Fruit fly (Drosophila melanogaster) whole organism, embryonic: ENCODE results near the gene RhoBTB.

Experiments used
- B-H1 ChIP-seq: fragments of 200-800 bp; sonication (Bioruptor generic); IDR thresholded peaks from 3 replicates; pipeline ENCODE4 v1.3.6; 2022; ENCODE audit warnings: missing biosample characterization, missing genetic modification characterization
- C15 ChIP-seq: fragments of 200-800 bp; sonication (Bioruptor generic); IDR thresholded peaks from 3 replicates; pipeline ENCODE4 v1.3.6; 2022; ENCODE audit warnings: missing biosample characterization, missing genetic modification characterization
- CG10267 ChIP-seq: fragments of 200-800 bp; sonication (Bioruptor generic); optimal IDR thresholded peaks from 2 replicates; lab custom pipeline; 2018; ENCODE audit warnings: missing biosample characterization, mild to moderate bottlenecking, missing genetic modification characterization, moderate library complexity
- CG12299 ChIP-seq: fragments of 200-800 bp; sonication (Bioruptor generic); optimal IDR thresholded peaks from 2 replicates; lab custom pipeline; 2018; ENCODE audit warnings: missing biosample characterization, mild to moderate bottlenecking, missing genetic modification characterization
- CG12942 ChIP-seq: fragments of 200-800 bp; sonication (Bioruptor generic); optimal IDR thresholded peaks from 3 replicates; lab custom pipeline; 2016; ENCODE audit warnings: missing biosample characterization, missing genetic modification characterization
- CG13424 ChIP-seq: fragments of 200-800 bp; sonication (Bioruptor generic); optimal IDR thresholded peaks from 2 replicates; lab custom pipeline; 2019; ENCODE audit warnings: missing biosample characterization, mild to moderate bottlenecking, missing genetic modification characterization, moderate library complexity
- CG13624 ChIP-seq: fragments of 200-800 bp; sonication (Bioruptor generic); optimal IDR thresholded peaks from 2 replicates; lab custom pipeline; 2016; ENCODE audit warnings: missing biosample characterization, missing genetic modification characterization
- CG1603 ChIP-seq: fragments of 200-800 bp; sonication (Bioruptor generic); optimal IDR thresholded peaks from 2 replicates; lab custom pipeline; 2019; ENCODE audit warnings: missing biosample characterization, mild to moderate bottlenecking, missing genetic modification characterization, moderate library complexity
- CG17802 ChIP-seq: fragments of 200-800 bp; sonication (Bioruptor generic); optimal IDR thresholded peaks from 2 replicates; lab custom pipeline; 2018; ENCODE audit warnings: missing biosample characterization, mild to moderate bottlenecking, missing genetic modification characterization, moderate library complexity
- CG17829 ChIP-seq: fragments of 200-800 bp; optimal IDR thresholded peaks from 2 replicates; lab custom pipeline; 2019; ENCODE audit warnings: missing biosample characterization, mild to moderate bottlenecking, missing genetic modification characterization, moderate library complexity
- CG18262 ChIP-seq: fragments of 200-800 bp; optimal IDR thresholded peaks from 3 replicates; lab custom pipeline; 2019; ENCODE audit warnings: missing biosample characterization, mild to moderate bottlenecking, missing genetic modification characterization, moderate library complexity
- CG18764 ChIP-seq: fragments of 200-800 bp; sonication (Bioruptor generic); optimal IDR thresholded peaks from 3 replicates; lab custom pipeline; 2016; ENCODE audit warnings: missing biosample characterization, missing genetic modification characterization
- CG2129 ChIP-seq: fragments of 200-800 bp; sonication (Bioruptor generic); IDR thresholded peaks from 2 replicates; pipeline ENCODE4 v1.3.6; 2022; ENCODE audit warnings: missing biosample characterization, missing genetic modification characterization; ENCODE audit not compliant: partially characterized antibody
- CG34224 ChIP-seq: fragments of 200-800 bp; sonication (Bioruptor generic); IDR thresholded peaks from 3 replicates; pipeline ENCODE4 v1.3.6; 2022; ENCODE audit warnings: missing biosample characterization, missing genetic modification characterization; ENCODE audit not compliant: partially characterized antibody
- CG4730 ChIP-seq: fragments of 200-800 bp; sonication (Bioruptor generic); IDR thresholded peaks from 2 replicates; pipeline ENCODE4 v1.3.6; 2022; ENCODE audit warnings: missing biosample characterization, missing genetic modification characterization
- CG4820 ChIP-seq: fragments of 200-800 bp; sonication (Bioruptor generic); optimal IDR thresholded peaks from 3 replicates; lab custom pipeline; 2016; ENCODE audit warnings: missing biosample characterization, missing genetic modification characterization
- CG6254 ChIP-seq: fragments of 200-800 bp; sonication (Bioruptor generic); optimal IDR thresholded peaks from 3 replicates; lab custom pipeline; 2017; ENCODE audit warnings: mild to moderate bottlenecking, missing biosample characterization, missing genetic modification reagents, missing genetic modification characterization
- CG6654 ChIP-seq: fragments of 200-800 bp; sonication (Bioruptor generic); optimal IDR thresholded peaks from 2 replicates; lab custom pipeline; 2017; ENCODE audit warnings: missing biosample characterization, mild to moderate bottlenecking, missing genetic modification characterization
- CG6791 ChIP-seq: fragments of 200-800 bp; sonication (Bioruptor generic); IDR thresholded peaks from 3 replicates; pipeline ENCODE4 v1.3.6; 2022; ENCODE audit warnings: missing biosample characterization, missing genetic modification characterization; ENCODE audit not compliant: partially characterized antibody
- Camta ChIP-seq: fragments of 200-800 bp; sonication (Bioruptor generic); optimal IDR thresholded peaks from 2 replicates; lab custom pipeline; 2016; ENCODE audit warnings: missing biosample characterization, missing genetic modification characterization
- Dp ChIP-seq: fragments of 200-800 bp; sonication (Bioruptor generic); optimal IDR thresholded peaks from 2 replicates; lab custom pipeline; 2018; ENCODE audit warnings: missing biosample characterization, mild to moderate bottlenecking, missing genetic modification characterization, moderate library complexity
- Fer2 ChIP-seq: fragments of 200-800 bp; sonication (Bioruptor generic); optimal IDR thresholded peaks from 2 replicates; lab custom pipeline; 2018; ENCODE audit warnings: missing biosample characterization, mild to moderate bottlenecking, missing genetic modification characterization, moderate library complexity
- Gsc ChIP-seq: fragments of 200-800 bp; sonication (Bioruptor generic); IDR thresholded peaks from 2 replicates; pipeline ENCODE4 v1.3.6; 2022; ENCODE audit warnings: missing biosample characterization, missing genetic modification characterization
- Hey ChIP-seq: fragments of 200-800 bp; sonication (Bioruptor generic); optimal IDR thresholded peaks from 3 replicates; lab custom pipeline; 2018; ENCODE audit warnings: missing biosample characterization, mild to moderate bottlenecking, missing genetic modification characterization
- Hmx ChIP-seq: fragments of 200-800 bp; sonication (Bioruptor generic); optimal IDR thresholded peaks from 2 replicates; lab custom pipeline; 2016; ENCODE audit warnings: missing biosample characterization, missing genetic modification characterization
- NK7.1 ChIP-seq: fragments of 200-800 bp; sonication (Bioruptor generic); optimal IDR thresholded peaks from 3 replicates; lab custom pipeline; 2016; ENCODE audit warnings: missing biosample characterization, missing genetic modification characterization
- Poxn ChIP-seq: fragments of 200-800 bp; sonication (Bioruptor generic); IDR thresholded peaks from 2 replicates; pipeline ENCODE4 v1.3.6; 2022; ENCODE audit warnings: missing biosample characterization, missing genetic modification characterization
- Ravus ChIP-seq: fragments of 200-800 bp; sonication (Bioruptor generic); IDR thresholded peaks from 2 replicates; pipeline ENCODE4 v1.3.6; 2022; ENCODE audit warnings: missing biosample characterization, missing genetic modification characterization
- Stat92E ChIP-seq, 3 experiments: fragments of >200 bp in 2 of 3; fragments of 200-800 bp in 1 of 3; sonication (Bioruptor generic) in 1 of 3; optimal IDR thresholded peaks; 2 replicates each; lab custom pipeline; 2017 to 2019; ENCODE audit warnings: missing biosample characterization in 3 of 3, missing genetic modification characterization in 3 of 3, mild to moderate bottlenecking in 1 of 3, moderate library complexity in 1 of 3
- Usf ChIP-seq: fragments of 200-800 bp; sonication (Bioruptor generic); optimal IDR thresholded peaks from 2 replicates; lab custom pipeline; 2017; ENCODE audit warnings: missing genotype, missing biosample characterization, missing genetic modification characterization
- Xrp1 ChIP-seq: fragments of 200-800 bp; sonication (Bioruptor generic); IDR thresholded peaks from 2 replicates; pipeline ENCODE4 v1.3.6; 2022; ENCODE audit warnings: missing biosample characterization, missing genetic modification characterization
- amos ChIP-seq: fragments of 200-800 bp; sonication (Bioruptor generic); IDR thresholded peaks from 2 replicates; pipeline ENCODE4 v1.3.6; 2022; ENCODE audit warnings: missing biosample characterization, missing genetic modification characterization; ENCODE audit not compliant: partially characterized antibody
- ara ChIP-seq: fragments of 200-800 bp; sonication (Bioruptor generic); IDR thresholded peaks from 2 replicates; pipeline ENCODE4 v1.3.6; 2022; ENCODE audit warnings: missing biosample characterization, missing genetic modification characterization
- bowl ChIP-seq: fragments of 200-800 bp; sonication (Bioruptor generic); IDR thresholded peaks from 2 replicates; pipeline ENCODE4 v1.3.6; 2022; ENCODE audit warnings: missing biosample characterization, missing genetic modification characterization
- caup ChIP-seq: fragments of 200-800 bp; sonication (Bioruptor generic); optimal IDR thresholded peaks from 3 replicates; lab custom pipeline; 2017; ENCODE audit warnings: missing biosample characterization, mild to moderate bottlenecking, missing genetic modification characterization, moderate library complexity; ENCODE audit not compliant: severe bottlenecking
- corto ChIP-seq: fragments of 200-800 bp; sonication (Bioruptor generic); optimal IDR thresholded peaks from 2 replicates; lab custom pipeline; 2016; ENCODE audit warnings: missing biosample characterization, mild to moderate bottlenecking, missing genetic modification characterization, moderate library complexity
- ewg ChIP-seq: fragments of 200-800 bp; sonication (Bioruptor generic); optimal IDR thresholded peaks from 3 replicates; lab custom pipeline; 2017; ENCODE audit warnings: mild to moderate bottlenecking, missing biosample characterization, missing genetic modification reagents, missing genetic modification characterization
- gfzf ChIP-seq: fragments of 200-800 bp; sonication (Bioruptor generic); optimal IDR thresholded peaks from 2 replicates; lab custom pipeline; 2016; ENCODE audit warnings: missing biosample characterization, mild to moderate bottlenecking, missing genetic modification characterization, moderate library complexity
- gt ChIP-seq: fragments of 200-800 bp; sonication (Bioruptor generic); IDR thresholded peaks from 2 replicates; pipeline ENCODE4 v1.3.6; 2022; ENCODE audit warnings: missing biosample characterization, missing genetic modification characterization
- h ChIP-seq: fragments of >200 bp; optimal IDR thresholded peaks from 2 replicates; lab custom pipeline; 2017
- luna ChIP-seq: fragments of 200-800 bp; sonication (Bioruptor generic); optimal IDR thresholded peaks from 2 replicates; lab custom pipeline; 2016; ENCODE audit warnings: missing biosample characterization, missing genetic modification characterization
- nau ChIP-seq: fragments of 200-800 bp; sonication (Bioruptor generic); optimal IDR thresholded peaks from 3 replicates; lab custom pipeline; 2017; ENCODE audit warnings: missing biosample characterization, mild to moderate bottlenecking, missing genetic modification characterization, missing genetic modification reagents
- nom ChIP-seq: fragments of 200-800 bp; sonication (Bioruptor generic); optimal IDR thresholded peaks from 2 replicates; lab custom pipeline; 2017; ENCODE audit warnings: missing biosample characterization, missing genetic modification characterization, mild to moderate bottlenecking, moderate library complexity, missing genetic modification reagents
- peb ChIP-seq: fragments of 200-800 bp; sonication (Bioruptor generic); IDR thresholded peaks from 2 replicates; pipeline ENCODE4 v1.3.6; 2022; ENCODE audit warnings: missing biosample characterization, missing genetic modification characterization
- sc ChIP-seq, 3 experiments: fragments of >200 bp in 2 of 3; fragments of 200-800 bp in 1 of 3; sonication (Bioruptor generic) in 1 of 3; optimal IDR thresholded peaks; 2 replicates in 2 of 3; 3 replicates in 1 of 3; lab custom pipeline; 2017; ENCODE audit warnings: mild to moderate bottlenecking in 1 of 3, missing biosample characterization in 1 of 3, missing genetic modification characterization in 1 of 3, missing genetic modification reagents in 1 of 3
- stc ChIP-seq: fragments of 200-800 bp; sonication (Bioruptor generic); IDR thresholded peaks from 2 replicates; pipeline ENCODE4 v1.3.6; 2022; ENCODE audit warnings: missing biosample characterization, missing genetic modification characterization
- tin ChIP-seq: fragments of 200-800 bp; sonication (Bioruptor generic); optimal IDR thresholded peaks from 3 replicates; lab custom pipeline; 2016; ENCODE audit warnings: missing biosample characterization, missing genetic modification characterization
- tx ChIP-seq: fragments of 200-800 bp; sonication (Bioruptor generic); optimal IDR thresholded peaks from 2 replicates; lab custom pipeline; 2016; ENCODE audit warnings: missing biosample characterization, missing genetic modification characterization

Gene RhoBTB

dm6 chr3L:20384086-20384810, 8.2 kb downstream of the RhoBTB start, which contains the start of the genes CG5498 and fbl (continued):
- no peak for TF ChIP-seq nau (GFP tag; lab: Kevin White, UChicago)
- TF ChIP-seq sc (optimal IDR thresholded peaks at IDR 0.05; lab: Kevin White, UChicago) = no peak
- no peak for TF ChIP-seq sc (GFP tag; optimal IDR thresholded peaks at IDR 0.05; lab: Kevin White, UChicago)
- TF ChIP-seq amos (GFP tag; lab: Robert Waterston, UW) = no peak; the same call in 1 of the 2 replicates
- TF ChIP-seq CG4730 (GFP tag; lab: Robert Waterston, UW) = no peak
- TF ChIP-seq ara (GFP tag; lab: Robert Waterston, UW) = 0 out of 2 replicates have a peak, but pooled peaks have one; percentile 4
- TF ChIP-seq gt (GFP tag; lab: Robert Waterston, UW) = no peak
- no peak; the same call in 2 of the 3 replicates for TF ChIP-seq CG6791 (GFP tag; lab: Robert Waterston, UW)
- TF ChIP-seq Ravus (GFP tag; lab: Robert Waterston, UW) = no peak
- no peak for TF ChIP-seq NK7.1 (GFP tag; lab: Kevin White, UChicago)
- TF ChIP-seq CG12299 (tag; lab: Kevin White, UChicago) = no peak
- TF ChIP-seq CG6654 (GFP tag; lab: Kevin White, UChicago) = no peak
- no peak for TF ChIP-seq Hey (tag; lab: Kevin White, UChicago)
- peak; percentile 39 for TF ChIP-seq CG18764 (GFP tag; lab: Kevin White, UChicago)
- peak; percentile 54; the same call in 1 of the 2 replicates for TF ChIP-seq Xrp1 (GFP tag; lab: Robert Waterston, UW)
- TF ChIP-seq Fer2 = peak; percentile 61
- no peak for TF ChIP-seq C15 (GFP tag; lab: Robert Waterston, UW)
- TF ChIP-seq stc (GFP tag; lab: Robert Waterston, UW) = 0 out of 2 replicates have a peak, but pooled peaks have one; percentile 29
- TF ChIP-seq caup (GFP tag; lab: Kevin White, UChicago) = peak; percentile 50
- TF ChIP-seq CG17802 = no peak
- TF ChIP-seq CG13624 (GFP tag; lab: Kevin White, UChicago) = peak; percentile 62
- peak; percentile 17 for TF ChIP-seq gfzf (GFP tag; lab: Kevin White, UChicago)
- TF ChIP-seq CG34224 = peak; percentile 37; the same call in 1 of the 3 replicates
- peak; percentile 45 for TF ChIP-seq Camta
- peak; percentile 38 for TF ChIP-seq Dp (GFP tag; lab: Kevin White, UChicago)
- TF ChIP-seq Poxn (GFP tag; lab: Robert Waterston, UW) = no peak
- peak; percentile 11 for TF ChIP-seq Hmx (GFP tag; lab: Kevin White, UChicago)
- no peak for TF ChIP-seq h
- TF ChIP-seq CG10267 (tag; lab: Kevin White, UChicago) = peak; percentile 98
- TF ChIP-seq CG17829 (tag; lab: Kevin White, UChicago) = peak; percentile 74
- peak; percentile 69 for TF ChIP-seq CG13424
- TF ChIP-seq Gsc (GFP tag; lab: Robert Waterston, UW) = no peak
- TF ChIP-seq luna = no peak
- peak; percentile 29 for TF ChIP-seq ewg
- peak; percentile 38 for TF ChIP-seq CG12942 (GFP tag; lab: Kevin White, UChicago)
- peak; percentile 0 for TF ChIP-seq tx (GFP tag; lab: Kevin White, UChicago)
- peak; percentile 38 for TF ChIP-seq corto (GFP tag; lab: Kevin White, UChicago)
- TF ChIP-seq CG4820 (GFP tag; lab: Kevin White, UChicago) = peak; percentile 50
- TF ChIP-seq CG1603 = peak; percentile 4
- no peak for TF ChIP-seq nom (GFP tag; lab: Kevin White, UChicago)
- TF ChIP-seq B-H1 (GFP tag; lab: Robert Waterston, UW) = no peak; the same call in 2 of the 3 replicates
- no peak for TF ChIP-seq CG2129 (GFP tag; lab: Robert Waterston, UW)
- peak; percentile 46 for TF ChIP-seq tin
- no peak for TF ChIP-seq bowl (GFP tag; lab: Robert Waterston, UW)
- peak; percentile 71 for TF ChIP-seq CG18262 (tag; lab: Kevin White, UChicago)
- no peak for TF ChIP-seq CG6254 (GFP tag; lab: Kevin White, UChicago)
- TF ChIP-seq peb = no peak
- peak; percentile 4 for TF ChIP-seq Usf (GFP tag; lab: Kevin White, UChicago)
- no peak for TF ChIP-seq Stat92E (GFP tag; optimal IDR thresholded peaks at IDR 0.05; lab: Kevin White, UChicago)
